Fruit fly (Drosophila melanogaster) whole organism, prepupa: ENCODE data around the gene idc.

Experiments
- Blimp-1 ChIP-seq: fragments of 200-800 bp; sonication (Bioruptor generic); optimal IDR thresholded peaks from 3 replicates; lab custom pipeline; 2017; ENCODE audit warnings: missing biosample characterization, missing genetic modification characterization, mild to moderate bottlenecking, moderate library complexity, missing genetic modification reagents
- CG10669 ChIP-seq: fragments of 200-800 bp; sonication (Bioruptor generic); optimal IDR thresholded peaks from 3 replicates; lab custom pipeline; 2018; ENCODE audit warnings: missing biosample characterization, mild to moderate bottlenecking, missing genetic modification characterization, moderate library complexity
- CG11294 ChIP-seq: fragments of 200-800 bp; sonication (Bioruptor generic); IDR thresholded peaks from 2 replicates; pipeline ENCODE4 v1.3.6; 2022; ENCODE audit warnings: missing biosample characterization, missing genetic modification characterization
- CG15336 ChIP-seq: fragments of 200-800 bp; sonication (Bioruptor generic); IDR thresholded peaks from 2 replicates; pipeline ENCODE4 v1.3.6; 2022; ENCODE audit warnings: missing biosample characterization, missing genetic modification characterization
- CG9139 ChIP-seq: fragments of 200-800 bp; sonication (Bioruptor generic); optimal IDR thresholded peaks from 3 replicates; lab custom pipeline; 2017; ENCODE audit warnings: missing biosample characterization, mild to moderate bottlenecking, missing genetic modification characterization
- Ets96B ChIP-seq: fragments of 200-800 bp; optimal IDR thresholded peaks from 2 replicates; lab custom pipeline; 2019; ENCODE audit warnings: missing biosample characterization, mild to moderate bottlenecking, missing genetic modification characterization, moderate library complexity
- Gug ChIP-seq: fragments of 200-800 bp; sonication (Bioruptor generic); IDR thresholded peaks from 2 replicates; pipeline ENCODE4 v1.3.6; 2022; ENCODE audit warnings: missing biosample characterization, missing genetic modification characterization
- Sox102F ChIP-seq: fragments of 200-800 bp; sonication (Bioruptor generic); optimal IDR thresholded peaks from 2 replicates; lab custom pipeline; 2016; ENCODE audit warnings: missing biosample characterization, mild to moderate bottlenecking, missing genetic modification characterization
- cyc ChIP-seq: fragments of 200-800 bp; sonication (Bioruptor generic); optimal IDR thresholded peaks from 3 replicates; lab custom pipeline; 2016; ENCODE audit warnings: missing biosample characterization, missing genetic modification characterization
- lz ChIP-seq: fragments of 200-800 bp; sonication (Bioruptor generic); optimal IDR thresholded peaks from 3 replicates; lab custom pipeline; 2016; ENCODE audit warnings: missing biosample characterization, missing genetic modification characterization
- net ChIP-seq: fragments of 200-800 bp; sonication (Bioruptor generic); optimal IDR thresholded peaks from 3 replicates; lab custom pipeline; 2016; ENCODE audit warnings: missing biosample characterization, missing genetic modification characterization
- vri ChIP-seq: fragments of 200-800 bp; sonication (Bioruptor generic); optimal IDR thresholded peaks from 3 replicates; lab custom pipeline; 2016; ENCODE audit warnings: missing biosample characterization, mild to moderate bottlenecking, missing genetic modification characterization

- TF ChIP-seq Sox102F (GFP tag; lab: Kevin White, UChicago) (no peak), CG9139 (GFP tag; lab: Kevin White, UChicago) (no peak), Gug (no peak), CG10669 (GFP tag; lab: Kevin White, UChicago) (no peak), lz (GFP tag; lab: Kevin White, UChicago) (no peak), cyc (GFP tag; lab: Kevin White, UChicago) (no peak), CG11294 (GFP tag; lab: Robert Waterston, UW) (no peak), CG15336 (GFP tag; lab: Robert Waterston, UW) (no peak), Ets96B (no peak), net (GFP tag; lab: Kevin White, UChicago) (no peak), Blimp-1 (GFP tag; lab: Kevin White, UChicago) (no peak), vri (GFP tag; lab: Kevin White, UChicago) (no peak)
Observed at dm6 chr3R:20066435-20066834, 34.8 kb downstream of the idc start.
